Fruit fly (Drosophila melanogaster) whole organism, prepupa: ENCODE results near the gene Sap130.

Experiments
- CG16779 ChIP-seq: fragments of 200-800 bp; sonication (Bioruptor generic); optimal IDR thresholded peaks from 3 replicates; lab custom pipeline; 2017; ENCODE audit warnings: missing biosample characterization, mild to moderate bottlenecking, missing genetic modification characterization
- CG34406 ChIP-seq: fragments of 200-800 bp; sonication (Bioruptor generic); optimal IDR thresholded peaks from 3 replicates; lab custom pipeline; 2016; ENCODE audit warnings: missing biosample characterization, missing genetic modification characterization
- Lpt ChIP-seq: fragments of 200-800 bp; sonication (Bioruptor generic); optimal IDR thresholded peaks from 3 replicates; lab custom pipeline; 2016; ENCODE audit warnings: missing biosample characterization, missing genetic modification characterization
- dsx ChIP-seq: fragments of 200-800 bp; optimal IDR thresholded peaks from 3 replicates; lab custom pipeline; 2019; ENCODE audit warnings: missing biosample characterization, mild to moderate bottlenecking, missing genetic modification characterization, moderate library complexity; ENCODE audit not compliant: poor library complexity, severe bottlenecking

DNA sequence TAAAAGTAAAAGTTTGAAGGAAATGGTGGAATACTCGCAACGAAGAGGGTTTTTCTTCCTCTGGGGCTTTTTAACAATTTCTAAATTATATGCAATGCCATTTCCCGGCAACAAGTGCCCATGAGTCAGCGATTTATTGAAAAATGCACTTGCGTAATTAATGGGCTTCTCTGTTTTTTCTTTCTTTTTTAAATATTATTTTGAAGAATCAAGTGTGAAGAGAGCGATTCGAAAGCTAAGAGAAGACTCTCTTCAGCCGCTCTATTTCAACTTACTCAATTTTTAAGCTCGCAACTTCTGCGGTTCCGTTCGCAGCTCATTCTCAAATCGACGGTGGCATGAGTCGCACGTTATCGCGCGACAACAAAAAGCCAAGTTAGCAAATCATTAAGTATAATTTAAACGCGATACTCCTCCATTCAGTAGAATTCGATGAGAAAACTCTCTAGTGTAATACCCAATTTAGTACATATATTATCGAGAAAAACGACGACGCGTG lies 15.8 kb upstream of the Sap130 start, which contains the start of gene CG42709:
- no peak for TF ChIP-seq Lpt (GFP tag; lab: Kevin White, UChicago)
- no peak for TF ChIP-seq CG16779 (tag; lab: Kevin White, UChicago)
- TF ChIP-seq dsx, result no peak
- no peak for TF ChIP-seq CG34406
